Fruit fly (Drosophila melanogaster): Measurements from ENCODE around the gene FIG4.

DNA sequence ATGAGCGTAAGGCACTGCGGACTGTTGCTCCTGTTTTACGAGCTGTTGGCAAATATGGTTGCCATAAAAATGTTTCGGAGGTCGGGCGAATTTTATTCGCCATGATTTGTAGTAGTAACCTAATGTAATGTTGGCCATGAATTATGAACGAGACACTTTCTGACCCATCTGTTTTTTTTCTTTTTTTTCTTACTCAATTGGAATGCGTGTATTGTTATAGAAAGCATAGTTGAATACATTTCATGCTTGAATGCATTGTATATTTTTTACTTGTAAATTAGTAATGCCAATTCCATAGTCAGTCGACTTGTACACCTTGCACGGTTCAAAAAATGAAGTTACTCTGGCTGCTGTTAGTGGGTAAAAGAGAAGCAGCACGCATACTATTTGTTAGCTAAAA lies 27.5 kb upstream of the FIG4 start, which contains the start of gene CG43056:
- TF ChIP-seq cyc (GFP tag; optimal IDR thresholded peaks at IDR 0.05) (no peak), Hr39 (GFP tag; optimal IDR thresholded peaks at IDR 0.05) (no peak), CG3919 (GFP tag; optimal IDR thresholded peaks at IDR 0.05) (no peak), CG6276 (GFP tag; optimal IDR thresholded peaks at IDR 0.05) (no peak), CG8119 (GFP tag; IDR thresholded peaks at IDR 0.05) (no peak), salr (GFP tag; optimal IDR thresholded peaks at IDR 0.05) (no peak), Eip75B (GFP tag; optimal IDR thresholded peaks at IDR 0.05) (no peak), CG1621 (tag; optimal IDR thresholded peaks at IDR 0.05) (no peak), Lpt (GFP tag; optimal IDR thresholded peaks at IDR 0.05) (no peak), CG16779 (tag; optimal IDR thresholded peaks at IDR 0.05) (no peak), Met (GFP tag; optimal IDR thresholded peaks at IDR 0.05) (no peak)
